Worm (Caenorhabditis elegans) whole organism, late embryonic: ENCODE measurements around the gene tdpo-1.

Experiments used
- C38D4.7 ChIP-seq: fragments of 200-800 bp; sonication (Bioruptor generic); optimal IDR thresholded peaks from 2 replicates; lab custom pipeline; 2018; ENCODE audit warnings: mild to moderate bottlenecking, missing genetic modification characterization, moderate library complexity, missing compliant biosample characterization
- K02D7.2 ChIP-seq: sonication (generic microtip); optimal IDR thresholded peaks from 2 replicates; lab custom pipeline; 2017; ENCODE audit warnings: mild to moderate bottlenecking, missing genetic modification characterization, missing compliant biosample characterization
- T23F11.4 ChIP-seq: fragments of 200-800 bp; sonication (Bioruptor generic); optimal IDR thresholded peaks from 2 replicates; lab custom pipeline; 2018; ENCODE audit warnings: mild to moderate bottlenecking, missing genetic modification characterization, missing compliant biosample characterization
- ahr-1 ChIP-seq: sonication (generic microtip); optimal IDR thresholded peaks from 2 replicates; lab custom pipeline; 2016; ENCODE audit warnings: missing genetic modification characterization, missing compliant biosample characterization
- ama-1 ChIP-seq: fragments of 150-350 bp; optimal IDR thresholded peaks from 2 replicates; lab custom pipeline; 2014
- ceh-14 ChIP-seq: sonication (generic microtip); optimal IDR thresholded peaks from 2 replicates; lab custom pipeline; 2016; ENCODE audit warnings: missing genotype, missing genetic modification characterization, missing compliant biosample characterization
- ceh-2 ChIP-seq: sonication (generic microtip); optimal IDR thresholded peaks from 2 replicates; lab custom pipeline; 2016; ENCODE audit warnings: missing genotype, missing genetic modification characterization, missing compliant biosample characterization
- ceh-22 ChIP-seq: sonication (generic microtip); optimal IDR thresholded peaks from 2 replicates; lab custom pipeline; 2017; ENCODE audit warnings: missing biosample characterization, missing genetic modification characterization
- ceh-45 ChIP-seq: fragments of 200-800 bp; sonication (Bioruptor generic); IDR thresholded peaks from 2 replicates; pipeline ENCODE4 v1.3.6; 2022; ENCODE audit warnings: missing genetic modification reagents, missing genetic modification characterization, missing compliant biosample characterization
- ceh-48 ChIP-seq: sonication (generic microtip); optimal IDR thresholded peaks from 2 replicates; lab custom pipeline; 2016; ENCODE audit warnings: missing genetic modification characterization, inconsistent platforms, missing compliant biosample characterization
- che-1 ChIP-seq: sonication (generic microtip); optimal IDR thresholded peaks from 2 replicates; lab custom pipeline; 2016; ENCODE audit warnings: mild to moderate bottlenecking, missing genetic modification characterization, missing compliant biosample characterization
- dmd-4 ChIP-seq: sonication (generic microtip); optimal IDR thresholded peaks from 2 replicates; lab custom pipeline; 2016; ENCODE audit warnings: borderline replicate concordance, missing genetic modification characterization, missing compliant biosample characterization
- elt-4 ChIP-seq: sonication (generic microtip); optimal IDR thresholded peaks from 2 replicates; lab custom pipeline; 2016; ENCODE audit warnings: missing genetic modification characterization, missing compliant biosample characterization
- ets-4 ChIP-seq: sonication (generic microtip); optimal IDR thresholded peaks from 2 replicates; lab custom pipeline; 2016; ENCODE audit warnings: missing genetic modification characterization, missing compliant biosample characterization
- fkh-10 ChIP-seq: fragments of 150-350 bp; optimal IDR thresholded peaks from 2 replicates; lab custom pipeline; 2014; ENCODE audit warnings: missing biosample characterization, missing genetic modification reagents, missing genetic modification characterization
- hlh-13 ChIP-seq: fragments of 200-800 bp; sonication (Bioruptor generic); optimal IDR thresholded peaks from 2 replicates; lab custom pipeline; 2018; ENCODE audit warnings: mild to moderate bottlenecking, missing genetic modification characterization, missing compliant biosample characterization
- hlh-15 ChIP-seq: sonication (generic microtip); optimal IDR thresholded peaks from 2 replicates; lab custom pipeline; 2016; ENCODE audit warnings: missing genetic modification characterization, missing compliant biosample characterization
- hlh-8 ChIP-seq: sonication (generic microtip); optimal IDR thresholded peaks from 2 replicates; lab custom pipeline; 2016; ENCODE audit warnings: missing genotype, missing genetic modification characterization, missing compliant biosample characterization
- lin-11 ChIP-seq: fragments of 200-800 bp; sonication (Bioruptor generic); optimal IDR thresholded peaks from 2 replicates; lab custom pipeline; 2018; ENCODE audit warnings: mild to moderate bottlenecking, missing genetic modification characterization, missing compliant biosample characterization
- nfya-1 ChIP-seq: sonication (generic microtip); optimal IDR thresholded peaks from 2 replicates; lab custom pipeline; 2017; ENCODE audit warnings: missing genetic modification characterization, mild to moderate bottlenecking, missing compliant biosample characterization, antibody characterized with exemption, moderate library complexity
- nhr-11 ChIP-seq: fragments of 150-350 bp; optimal IDR thresholded peaks from 2 replicates; lab custom pipeline; 2014; ENCODE audit warnings: missing biosample characterization, missing genetic modification characterization
- nhr-232 ChIP-seq: sonication (generic microtip); optimal IDR thresholded peaks from 2 replicates; lab custom pipeline; 2016; ENCODE audit warnings: missing genetic modification characterization, missing compliant biosample characterization
- npax-4 ChIP-seq: sonication (generic microtip); optimal IDR thresholded peaks from 2 replicates; lab custom pipeline; 2016; ENCODE audit warnings: missing genetic modification characterization, missing compliant biosample characterization
- odd-2 ChIP-seq: sonication (generic microtip); optimal IDR thresholded peaks from 2 replicates; lab custom pipeline; 2017; ENCODE audit warnings: antibody characterized with exemption, mild to moderate bottlenecking, missing genetic modification characterization, missing compliant biosample characterization
- pax-1 ChIP-seq: fragments of 150-350 bp; optimal IDR thresholded peaks from 2 replicates; lab custom pipeline; 2014; ENCODE audit warnings: missing biosample characterization, missing genetic modification characterization
- pqm-1 ChIP-seq: sonication (generic microtip); optimal IDR thresholded peaks from 2 replicates; lab custom pipeline; 2016; ENCODE audit warnings: missing genetic modification characterization, missing compliant biosample characterization
- pros-1 ChIP-seq: fragments of 150-350 bp; optimal IDR thresholded peaks from 2 replicates; lab custom pipeline; 2014; ENCODE audit warnings: missing biosample characterization, missing genetic modification reagents, missing genetic modification characterization
- ref-2 ChIP-seq: sonication (generic microtip); optimal IDR thresholded peaks from 2 replicates; lab custom pipeline; 2016; ENCODE audit warnings: missing genetic modification characterization, missing compliant biosample characterization
- tbx-2 ChIP-seq: sonication (generic microtip); optimal IDR thresholded peaks from 2 replicates; lab custom pipeline; 2016; ENCODE audit warnings: missing genetic modification characterization, missing compliant biosample characterization
- tbx-7 ChIP-seq: sonication (generic microtip); optimal IDR thresholded peaks from 2 replicates; lab custom pipeline; 2016; ENCODE audit warnings: missing genotype, missing genetic modification characterization, missing compliant biosample characterization
- unc-3 ChIP-seq, 2 experiments: fragments of 200-800 bp in 1 of 2; sonication (Bioruptor generic) in 1 of 2; sonication (generic microtip) in 1 of 2; conservative IDR thresholded peaks in 1 of 2; optimal IDR thresholded peaks in 1 of 2; 2 replicates each; pipeline versions ENCODE4 v1.3.6 to Lab custom; 2016 to 2022; ENCODE audit warnings: missing compliant biosample characterization in 2 of 2, missing genetic modification characterization in 2 of 2, missing genetic modification reagents in 1 of 2
- unc-55 ChIP-seq: sonication (generic microtip); optimal IDR thresholded peaks from 2 replicates; lab custom pipeline; 2017; ENCODE audit warnings: missing biosample characterization, missing genetic modification reagents, missing genetic modification characterization
- ztf-16 ChIP-seq: sonication (generic microtip); optimal IDR thresholded peaks from 2 replicates; lab custom pipeline; 2017; ENCODE audit warnings: missing genetic modification characterization, missing compliant biosample characterization

Gene tdpo-1

ce11 chrIV:1965135-1965534, 5.5 kb downstream of the tdpo-1 start, which contains the start of gene Y48A5A.1:
TSS of gene Y48A5A.1 (plus strand) at chrIV:1965481.
- peak; percentile 27 for TF ChIP-seq ceh-48
- TF ChIP-seq ets-4 (tag; lab: Kevin White, UChicago): no peak
- TF ChIP-seq pax-1: no peak
- no peak for TF ChIP-seq lin-11

- TF ChIP-seq ceh-2 (no peak), ceh-48 (peak; percentile 20)
- TF ChIP-seq, all 69 proteins: peak for 1
Observed at ce11 chrIV:1969353-1969752, 9.7 kb downstream of the tdpo-1 start, which contains the start of gene Y48A5A.3. TSS of gene Y48A5A.3 (plus strand) at chrIV:1969737.

- TF ChIP-seq ztf-16 (tag; lab: Kevin White, UChicago): no peak
- TF ChIP-seq unc-55 (GFP tag; lab: Kevin White, UChicago): no peak
- TF ChIP-seq ref-2 (tag; lab: Kevin White, UChicago): no peak
- no peak for TF ChIP-seq nfya-1 (tag; lab: Kevin White, UChicago)
- TF ChIP-seq che-1: no peak
- TF ChIP-seq fkh-10: no peak
- TF ChIP-seq hlh-15 (tag; lab: Kevin White, UChicago): no peak
- TF ChIP-seq pqm-1 (tag; lab: Kevin White, UChicago): no peak
- TF ChIP-seq ceh-14: no peak
Observed at ce11 chrIV:1970158-1970557, 10.5 kb downstream of the tdpo-1 start.

DNA sequence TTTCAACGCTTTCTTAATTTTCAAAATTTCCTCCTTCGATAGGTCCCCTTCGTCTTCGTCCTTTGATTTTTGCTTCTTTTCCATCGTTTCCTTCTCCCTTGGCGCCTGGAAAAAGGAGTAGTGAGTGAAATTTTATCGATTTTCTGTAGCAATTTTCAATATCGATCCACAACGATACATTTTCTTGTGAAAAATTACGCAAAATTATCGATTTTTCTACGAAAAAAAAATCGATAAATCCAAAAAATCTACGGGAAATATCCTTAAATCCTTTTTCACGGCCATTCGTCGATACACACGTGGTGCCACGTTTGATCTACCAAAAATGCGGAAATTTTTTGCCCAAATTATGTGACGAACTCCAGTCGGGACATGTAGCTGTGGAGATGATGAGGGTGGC, 11.4 kb downstream of the tdpo-1 start:
- no peak for TF ChIP-seq che-1
- no peak for TF ChIP-seq npax-4 (tag; lab: Kevin White, UChicago)
- no peak for TF ChIP-seq elt-4 (tag; lab: Kevin White, UChicago)

ce11 chrIV:1972271-1972670, 12.6 kb downstream of the tdpo-1 start, which contains the start of gene Y76B12C.4:
TSS of gene Y76B12C.4 (minus strand) at chrIV:1972371.
- no peak for TF ChIP-seq nhr-232 (tag; lab: Kevin White, UChicago)

DNA sequence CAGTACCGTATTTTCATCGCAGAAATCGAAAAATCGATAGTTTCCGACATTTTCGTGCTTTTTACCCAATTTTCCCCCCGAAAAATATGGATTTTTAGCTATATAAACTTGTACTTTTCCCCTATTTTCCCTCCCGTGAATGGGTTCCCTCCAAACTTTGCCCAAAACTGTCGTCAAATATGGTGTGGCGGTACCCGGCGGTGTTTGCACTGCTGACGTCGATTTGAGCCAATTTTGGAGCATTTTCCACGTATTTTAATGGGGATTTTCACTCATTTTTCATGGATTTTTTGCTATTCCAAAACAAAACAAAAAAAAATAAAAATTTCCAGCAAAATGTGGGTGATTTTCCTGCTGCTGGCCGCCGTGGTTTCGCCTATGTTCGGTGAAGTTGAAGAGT, 13.7 kb downstream of the tdpo-1 start, which contains the start of gene Y76B12C.3:
Gene Y76B12C.3, plus strand, starts transcription at position 334 of the 400 bp plus-strand sequence.
- TF ChIP-seq pros-1 (tag; lab: Kevin White, UChicago): no peak
- no peak for TF ChIP-seq ceh-45 (GFP tag; lab: Robert Waterston, UW)
- TF ChIP-seq ceh-22: no peak
- no peak for TF ChIP-seq ets-4 (tag; lab: Kevin White, UChicago)
- TF ChIP-seq tbx-2: no peak
- TF ChIP-seq T23F11.4 (GFP tag; lab: Kevin White, UChicago): no peak
- no peak for TF ChIP-seq C38D4.7
- no peak for TF ChIP-seq dmd-4
- TF ChIP-seq ama-1 (lab: Kevin White, UChicago): no peak
- no peak for TF ChIP-seq nfya-1 (tag; lab: Kevin White, UChicago)
- TF ChIP-seq hlh-8 (tag; lab: Kevin White, UChicago): no peak
- TF ChIP-seq che-1: no peak
- no peak for TF ChIP-seq unc-3 (GFP tag; conservative IDR thresholded peaks at IDR 0.05; lab: Robert Waterston, UW)
- no peak for TF ChIP-seq unc-3 (tag; optimal IDR thresholded peaks at IDR 0.05; lab: Kevin White, UChicago)
- no peak for TF ChIP-seq nhr-232 (tag; lab: Kevin White, UChicago)
- TF ChIP-seq odd-2 (tag; lab: Kevin White, UChicago): no peak
- no peak for TF ChIP-seq K02D7.2
- no peak for TF ChIP-seq nhr-11 (tag; lab: Kevin White, UChicago)
- no peak for TF ChIP-seq tbx-7
- no peak for TF ChIP-seq ahr-1 (tag; lab: Kevin White, UChicago)
- TF ChIP-seq hlh-13 (GFP tag; lab: Kevin White, UChicago): no peak
